Fruit fly (Drosophila melanogaster) whole organism, embryonic: Measurements from ENCODE around the gene Cyp311a1.

Experiments used
- B-H1 ChIP-seq: fragments of 200-800 bp; sonication (Bioruptor generic); IDR thresholded peaks from 3 replicates; pipeline ENCODE4 v1.3.6; 2022; ENCODE audit warnings: missing biosample characterization, missing genetic modification characterization
- CG16863 ChIP-seq: fragments of 200-800 bp; sonication (Bioruptor generic); optimal IDR thresholded peaks from 3 replicates; lab custom pipeline; 2016; ENCODE audit warnings: missing biosample characterization, missing genetic modification characterization
- CG17385 ChIP-seq: fragments of 200-800 bp; sonication (Bioruptor generic); optimal IDR thresholded peaks from 3 replicates; lab custom pipeline; 2018; ENCODE audit warnings: missing biosample characterization, mild to moderate bottlenecking, missing genetic modification characterization
- CG2678 ChIP-seq: fragments of 200-800 bp; sonication (Bioruptor generic); optimal IDR thresholded peaks from 3 replicates; lab custom pipeline; 2019; ENCODE audit warnings: missing biosample characterization, mild to moderate bottlenecking, missing genetic modification characterization, moderate library complexity
- CG3065 ChIP-seq: fragments of 200-800 bp; sonication (Bioruptor generic); optimal IDR thresholded peaks from 2 replicates; lab custom pipeline; 2016; ENCODE audit warnings: missing biosample characterization, missing genetic modification characterization
- CG7556 ChIP-seq: fragments of 200-800 bp; sonication (Bioruptor generic); optimal IDR thresholded peaks from 2 replicates; lab custom pipeline; 2017; ENCODE audit warnings: missing biosample characterization, mild to moderate bottlenecking, missing genetic modification characterization
- Ravus ChIP-seq: fragments of 200-800 bp; sonication (Bioruptor generic); IDR thresholded peaks from 2 replicates; pipeline ENCODE4 v1.3.6; 2022; ENCODE audit warnings: missing biosample characterization, missing genetic modification characterization
- ase ChIP-seq: fragments of 200-800 bp; sonication (Bioruptor generic); IDR thresholded peaks from 3 replicates; pipeline ENCODE4 v1.3.6; 2022; ENCODE audit warnings: missing biosample characterization, missing genetic modification characterization
- corto ChIP-seq: fragments of 200-800 bp; sonication (Bioruptor generic); optimal IDR thresholded peaks from 2 replicates; lab custom pipeline; 2016; ENCODE audit warnings: missing biosample characterization, mild to moderate bottlenecking, missing genetic modification characterization, moderate library complexity
- kah ChIP-seq: fragments of 200-800 bp; sonication (Bioruptor generic); optimal IDR thresholded peaks from 2 replicates; lab custom pipeline; 2018; ENCODE audit warnings: missing biosample characterization, mild to moderate bottlenecking, missing genetic modification characterization
- nau ChIP-seq: fragments of 200-800 bp; sonication (Bioruptor generic); optimal IDR thresholded peaks from 3 replicates; lab custom pipeline; 2017; ENCODE audit warnings: missing biosample characterization, mild to moderate bottlenecking, missing genetic modification characterization, missing genetic modification reagents
- scrt ChIP-seq: fragments of 200-800 bp; sonication (Bioruptor generic); optimal IDR thresholded peaks from 2 replicates; lab custom pipeline; 2018; ENCODE audit warnings: missing biosample characterization, mild to moderate bottlenecking, missing genetic modification characterization, moderate library complexity

dm6 chrX:12006678-12007441 is 24.4 kb downstream of the Cyp311a1 start, which contains the start of gene CG1806:
- TF ChIP-seq nau (GFP tag; lab: Kevin White, UChicago) (peak; percentile 0), CG7556 (no peak), scrt (no peak), CG2678 (tag; lab: Kevin White, UChicago) (peak; percentile 6), ase (GFP tag; lab: Robert Waterston, UW) (no peak), CG17385 (peak; percentile 35), B-H1 (no peak), kah (no peak), corto (GFP tag; lab: Kevin White, UChicago) (peak; percentile 36), Ravus (GFP tag; lab: Robert Waterston, UW) (no peak), CG16863 (GFP tag; lab: Kevin White, UChicago) (no peak), CG3065 (no peak)
